Worm (Caenorhabditis elegans): ENCODE results near the gene K10B4.1.

ce11 chrII:161275-161674, 26.0 kb downstream of the K10B4.1 start:
- TF ChIP-seq lin-39 (tag; optimal IDR thresholded peaks at IDR 0.05) (peak; percentile 8), dsc-1 (tag; optimal IDR thresholded peaks at IDR 0.05) (peak; percentile 32), mdl-1 (tag; optimal IDR thresholded peaks at IDR 0.05) (no peak), nhr-12 (tag; optimal IDR thresholded peaks at IDR 0.05) (no peak), snpc-4 (tag; optimal IDR thresholded peaks at IDR 0.05) (no peak), fos-1 (tag; optimal IDR thresholded peaks at IDR 0.05) (no peak), jun-1 (tag; optimal IDR thresholded peaks at IDR 0.05) (no peak)
